Worm (Caenorhabditis elegans): ENCODE results near the gene F53C11.9.
A peak's percentile ranks its signal among the peaks of the same experiment; 100 is the strongest.

DNA sequence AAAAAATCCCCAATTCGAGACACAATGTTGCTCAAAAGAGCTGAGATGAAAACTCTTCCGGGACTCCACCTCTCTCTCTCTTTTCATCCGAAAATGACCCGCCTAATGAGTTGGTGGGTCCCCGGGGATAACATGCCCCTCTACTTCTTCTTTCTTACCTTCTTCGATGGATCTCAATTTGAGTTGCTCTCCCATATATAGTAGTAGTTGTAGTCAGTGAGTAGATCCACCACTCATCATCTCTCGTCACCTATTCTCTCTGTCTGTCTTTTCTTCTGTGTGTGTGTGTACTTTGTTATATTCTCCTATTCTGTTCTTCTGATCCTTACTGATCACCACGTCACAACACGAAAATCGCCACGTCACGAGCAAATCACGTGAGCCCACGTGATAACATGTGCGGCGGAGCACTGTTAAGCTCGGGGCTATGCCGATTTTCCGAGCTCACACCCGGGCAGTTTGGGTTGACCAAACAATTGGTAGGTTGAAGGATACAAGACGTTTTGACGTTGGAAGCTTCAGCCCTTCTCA is 18.5 kb downstream of the F53C11.9 start, which contains the start of gene twk-32:
- TF ChIP-seq ama-1 (optimal IDR thresholded peaks at IDR 0.05) (peak; percentile 73), elt-2 (tag; optimal IDR thresholded peaks at IDR 0.05) (no peak), lin-15B (tag; optimal IDR thresholded peaks at IDR 0.05) (no peak), nhr-76 (tag; optimal IDR thresholded peaks at IDR 0.05) (no peak), skn-1 (tag; optimal IDR thresholded peaks at IDR 0.05) (no peak), egl-27 (tag; optimal IDR thresholded peaks at IDR 0.05) (no peak), ztf-4 (tag; optimal IDR thresholded peaks at IDR 0.05) (no peak), unc-39 (tag; optimal IDR thresholded peaks at IDR 0.05) (no peak), ceh-28 (tag; optimal IDR thresholded peaks at IDR 0.05) (no peak), elt-1 (tag; optimal IDR thresholded peaks at IDR 0.05) (no peak), sea-2 (GFP tag; optimal IDR thresholded peaks at IDR 0.05) (no peak), nfya-1 (tag; optimal IDR thresholded peaks at IDR 0.05; ENCODE audit: insufficient read depth) (no peak), aly-2 (tag; optimal IDR thresholded peaks at IDR 0.05) (no peak)

All from whole organism, L3 larva.